Worm (Caenorhabditis elegans) whole organism, young adult: Measurements from ENCODE around the gene ZK809.5.

Experiments used
- B0035.1 ChIP-seq: sonication (generic microtip); optimal IDR thresholded peaks from 2 replicates; lab custom pipeline; 2016; ENCODE audit warnings: missing genetic modification characterization, mild to moderate bottlenecking, missing compliant biosample characterization, missing genotype, missing genetic modification reagents
- C17E4.6 ChIP-seq: fragments of 200-800 bp; sonication (Bioruptor generic); IDR thresholded peaks from 2 replicates; pipeline ENCODE4 v1.3.6; 2022; ENCODE audit warnings: missing genetic modification reagents, missing genetic modification characterization, missing compliant biosample characterization
- F10E7.11 ChIP-seq: sonication (generic microtip); optimal IDR thresholded peaks from 2 replicates; lab custom pipeline; 2017; ENCODE audit warnings: mild to moderate bottlenecking, missing genetic modification characterization, moderate library complexity, missing compliant biosample characterization
- F23B12.7 ChIP-seq: sonication (generic microtip); optimal IDR thresholded peaks from 2 replicates; lab custom pipeline; 2017; ENCODE audit warnings: missing genetic modification characterization, mild to moderate bottlenecking, missing compliant biosample characterization, antibody characterized with exemption, moderate library complexity; ENCODE audit not compliant: insufficient read depth
- F49E8.2 ChIP-seq: sonication (generic microtip); optimal IDR thresholded peaks from 3 replicates; lab custom pipeline; 2017; ENCODE audit warnings: missing genetic modification characterization, mild to moderate bottlenecking, missing compliant biosample characterization, antibody characterized with exemption, moderate library complexity; ENCODE audit not compliant: insufficient read depth
- F52B5.7 ChIP-seq: sonication (generic microtip); optimal IDR thresholded peaks from 2 replicates; lab custom pipeline; 2016; ENCODE audit warnings: mild to moderate bottlenecking, missing genetic modification characterization, missing compliant biosample characterization
- F57A8.1 ChIP-seq: fragments of 200-800 bp; sonication (Bioruptor generic); optimal IDR thresholded peaks from 2 replicates; lab custom pipeline; 2018; ENCODE audit warnings: mild to moderate bottlenecking, missing genetic modification characterization, moderate library complexity, missing compliant biosample characterization
- K12H6.12 ChIP-seq: fragments of 200-800 bp; sonication (Bioruptor generic); optimal IDR thresholded peaks from 2 replicates; lab custom pipeline; 2018; ENCODE audit warnings: mild to moderate bottlenecking, missing genetic modification characterization, missing compliant biosample characterization
- T07F8.4 ChIP-seq: sonication (generic microtip); optimal IDR thresholded peaks from 2 replicates; lab custom pipeline; 2016; ENCODE audit warnings: mild to moderate bottlenecking, missing genetic modification characterization, moderate library complexity, missing compliant biosample characterization
- Y53F4B.3 ChIP-seq: fragments of 200-800 bp; sonication (Bioruptor generic); IDR thresholded peaks from 2 replicates; pipeline ENCODE4 v1.3.6; 2022; ENCODE audit warnings: missing genetic modification reagents, missing genetic modification characterization, missing compliant biosample characterization
- Y56A3A.18 ChIP-seq: fragments of 200-800 bp; sonication (Bioruptor generic); IDR thresholded peaks from 2 replicates; pipeline ENCODE4 v1.3.6; 2022; ENCODE audit warnings: missing genetic modification reagents, missing genetic modification characterization, missing compliant biosample characterization
- Y67H2A.10 ChIP-seq: fragments of 200-800 bp; sonication (Bioruptor generic); conservative IDR thresholded peaks from 2 replicates; pipeline ENCODE4 v1.3.6; 2022; ENCODE audit warnings: missing genetic modification reagents, missing genetic modification characterization, missing compliant biosample characterization
- aptf-2 ChIP-seq: fragments of 200-800 bp; sonication (Bioruptor generic); conservative IDR thresholded peaks from 2 replicates; pipeline ENCODE4 v1.3.6; 2022; ENCODE audit warnings: missing genetic modification reagents, missing genetic modification characterization, missing compliant biosample characterization
- aptf-3 ChIP-seq: fragments of 200-800 bp; sonication (Bioruptor generic); IDR thresholded peaks from 2 replicates; pipeline ENCODE4 v1.3.6; 2022; ENCODE audit warnings: missing genetic modification characterization, missing compliant biosample characterization
- atf-7 ChIP-seq: sonication (generic microtip); optimal IDR thresholded peaks from 2 replicates; lab custom pipeline; 2017; ENCODE audit warnings: mild to moderate bottlenecking, missing genetic modification characterization, missing compliant biosample characterization
- attf-3 ChIP-seq: fragments of 200-800 bp; sonication (Bioruptor generic); conservative IDR thresholded peaks from 2 replicates; pipeline ENCODE4 v1.3.6; 2022; ENCODE audit warnings: missing genetic modification reagents, missing genetic modification characterization, missing compliant biosample characterization
- attf-5 ChIP-seq: fragments of 200-800 bp; sonication (Bioruptor generic); optimal IDR thresholded peaks from 2 replicates; lab custom pipeline; 2018; ENCODE audit warnings: mild to moderate bottlenecking, missing genetic modification characterization, missing compliant biosample characterization
- attf-6 ChIP-seq: fragments of 200-800 bp; sonication (Bioruptor generic); IDR thresholded peaks from 2 replicates; pipeline ENCODE4 v1.3.6; 2022; ENCODE audit warnings: missing genetic modification reagents, missing genetic modification characterization, missing compliant biosample characterization
- cebp-2 ChIP-seq: fragments of 200-800 bp; sonication (Bioruptor generic); IDR thresholded peaks from 2 replicates; pipeline ENCODE4 v1.3.6; 2022; ENCODE audit warnings: missing genetic modification characterization, missing compliant biosample characterization
- ceh-100 ChIP-seq: fragments of 200-800 bp; sonication (Bioruptor generic); IDR thresholded peaks from 2 replicates; pipeline ENCODE4 v1.3.6; 2022; ENCODE audit warnings: missing genetic modification reagents, missing genetic modification characterization, missing compliant biosample characterization
- ceh-79 ChIP-seq: sonication (generic microtip); optimal IDR thresholded peaks from 2 replicates; lab custom pipeline; 2017; ENCODE audit warnings: mild to moderate bottlenecking, missing genetic modification characterization, missing compliant biosample characterization
- chd-7 ChIP-seq: sonication (generic microtip); optimal IDR thresholded peaks from 2 replicates; lab custom pipeline; 2016; ENCODE audit warnings: mild to moderate bottlenecking, missing genetic modification characterization, moderate library complexity, missing compliant biosample characterization
- dpff-1 ChIP-seq: sonication (generic microtip); optimal IDR thresholded peaks from 2 replicates; lab custom pipeline; 2017; ENCODE audit warnings: mild to moderate bottlenecking, missing genetic modification characterization, missing compliant biosample characterization
- ets-4 ChIP-seq: fragments of 200-800 bp; sonication (Bioruptor generic); optimal IDR thresholded peaks from 2 replicates; lab custom pipeline; 2018; ENCODE audit warnings: mild to moderate bottlenecking, missing genetic modification characterization, missing compliant biosample characterization
- him-1 ChIP-seq: sonication (generic microtip); optimal IDR thresholded peaks from 2 replicates; lab custom pipeline; 2016; ENCODE audit warnings: missing genotype, missing genetic modification reagents, missing genetic modification characterization, missing compliant biosample characterization
- hsf-1 ChIP-seq: fragments of 200-800 bp; sonication (Bioruptor generic); IDR thresholded peaks from 2 replicates; pipeline ENCODE4 v1.3.6; 2022; ENCODE audit warnings: missing genetic modification reagents, missing genetic modification characterization, missing compliant biosample characterization
- lag-1 ChIP-seq: fragments of 200-800 bp; sonication (Bioruptor generic); IDR thresholded peaks from 2 replicates; pipeline ENCODE4 v1.3.6; 2022; ENCODE audit warnings: missing genetic modification reagents, missing genetic modification characterization, missing compliant biosample characterization
- let-526 ChIP-seq: fragments of 200-800 bp; sonication (Bioruptor generic); IDR thresholded peaks from 2 replicates; pipeline ENCODE4 v1.3.6; 2022; ENCODE audit warnings: missing genetic modification reagents, missing genetic modification characterization, missing compliant biosample characterization
- lin-54 ChIP-seq: fragments of 200-800 bp; sonication (Bioruptor generic); optimal IDR thresholded peaks from 2 replicates; lab custom pipeline; 2018; ENCODE audit warnings: mild to moderate bottlenecking, missing genetic modification characterization, missing compliant biosample characterization
- lsl-1 ChIP-seq: fragments of 200-800 bp; sonication (Bioruptor generic); optimal IDR thresholded peaks from 2 replicates; lab custom pipeline; 2018; ENCODE audit warnings: mild to moderate bottlenecking, missing genetic modification characterization, moderate library complexity, missing compliant biosample characterization
- lsy-27 ChIP-seq: sonication (generic microtip); optimal IDR thresholded peaks from 2 replicates; lab custom pipeline; 2017; ENCODE audit warnings: missing genetic modification characterization, mild to moderate bottlenecking, missing compliant biosample characterization, antibody characterized with exemption, missing genotype, borderline replicate concordance; ENCODE audit not compliant: insufficient read depth
- madf-10 ChIP-seq: sonication (generic microtip); optimal IDR thresholded peaks from 2 replicates; lab custom pipeline; 2016; ENCODE audit warnings: mild to moderate bottlenecking, missing genetic modification characterization, missing compliant biosample characterization
- madf-6 ChIP-seq: fragments of 200-800 bp; sonication (Bioruptor generic); IDR thresholded peaks from 2 replicates; pipeline ENCODE4 v1.3.6; 2022; ENCODE audit warnings: missing genetic modification reagents, missing genetic modification characterization, missing compliant biosample characterization
- mes-4 ChIP-seq: sonication (generic microtip); optimal IDR thresholded peaks from 2 replicates; lab custom pipeline; 2016; ENCODE audit warnings: missing genotype, missing genetic modification characterization, missing compliant biosample characterization
- nfyb-1 ChIP-seq: fragments of 200-800 bp; sonication (Bioruptor generic); IDR thresholded peaks from 2 replicates; pipeline ENCODE4 v1.3.6; 2022; ENCODE audit warnings: missing genetic modification reagents, missing genetic modification characterization, missing compliant biosample characterization
- nhr-120 ChIP-seq: fragments of 200-800 bp; sonication (Bioruptor generic); IDR thresholded peaks from 2 replicates; pipeline ENCODE4 v1.3.6; 2022; ENCODE audit warnings: missing genetic modification characterization, missing compliant biosample characterization
- pbrm-1 ChIP-seq: fragments of 200-800 bp; sonication (Bioruptor generic); IDR thresholded peaks from 2 replicates; pipeline ENCODE4 v1.3.6; 2022; ENCODE audit warnings: missing genetic modification reagents, missing genetic modification characterization, missing compliant biosample characterization
- rcor-1 ChIP-seq: fragments of 200-800 bp; sonication (Bioruptor generic); IDR thresholded peaks from 2 replicates; pipeline ENCODE4 v1.3.6; 2022; ENCODE audit warnings: missing genetic modification reagents, missing genetic modification characterization, missing compliant biosample characterization
- tbx-9 ChIP-seq: sonication (generic microtip); optimal IDR thresholded peaks from 2 replicates; lab custom pipeline; 2016; ENCODE audit warnings: borderline replicate concordance, missing genetic modification characterization, inconsistent platforms, missing compliant biosample characterization
- xnd-1 ChIP-seq: sonication (generic microtip); optimal IDR thresholded peaks from 2 replicates; lab custom pipeline; 2016; ENCODE audit warnings: missing genotype, missing genetic modification reagents, missing genetic modification characterization, missing compliant biosample characterization
- ztf-18 ChIP-seq: sonication (generic microtip); optimal IDR thresholded peaks from 2 replicates; lab custom pipeline; 2016; ENCODE audit warnings: missing genotype, mild to moderate bottlenecking, missing genetic modification characterization, missing compliant biosample characterization
- ztf-25 ChIP-seq: fragments of 200-800 bp; sonication (Bioruptor generic); IDR thresholded peaks from 2 replicates; pipeline ENCODE4 v1.3.6; 2022; ENCODE audit warnings: missing genetic modification reagents, missing genetic modification characterization, missing compliant biosample characterization
- ztf-28 ChIP-seq: fragments of 200-800 bp; sonication (Bioruptor generic); IDR thresholded peaks from 2 replicates; pipeline ENCODE4 v1.3.6; 2022; ENCODE audit warnings: missing genetic modification reagents, missing genetic modification characterization, missing compliant biosample characterization

ZK809.5 gene

DNA sequence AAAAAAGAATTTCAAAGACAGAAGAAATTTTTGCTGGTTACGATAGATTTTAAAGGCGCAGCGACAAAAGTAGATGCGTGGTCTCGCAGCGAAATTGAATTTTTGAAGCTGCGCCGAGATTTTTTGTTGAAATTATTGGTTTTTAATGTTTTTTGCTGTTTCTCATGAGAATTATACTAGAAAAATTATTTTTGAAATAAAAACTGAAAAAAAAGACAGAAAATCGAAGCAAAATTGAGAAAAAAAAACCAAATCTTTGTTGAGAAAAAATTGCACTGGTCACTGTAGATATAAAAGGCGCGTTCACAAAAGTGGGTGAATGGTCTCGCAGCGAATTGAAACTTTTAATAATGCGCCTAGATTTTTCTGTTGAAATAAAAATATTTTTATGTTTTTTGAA is 39.1 kb downstream of the ZK809.5 start (continued):
- TF ChIP-seq attf-3 (GFP tag; lab: Robert Waterston, UW): no peak
- no peak for TF ChIP-seq F23B12.7
- no peak for TF ChIP-seq ceh-100 (GFP tag; lab: Robert Waterston, UW)
- peak; percentile 54 for TF ChIP-seq F49E8.2 (tag; lab: Kevin White, UChicago)
- no peak for TF ChIP-seq rcor-1 (GFP tag; lab: Robert Waterston, UW)
- TF ChIP-seq cebp-2 (GFP tag; lab: Robert Waterston, UW): no peak
- TF ChIP-seq pbrm-1 (GFP tag; lab: Robert Waterston, UW): peak; percentile 48; the same call in 1 of the 2 replicates
- TF ChIP-seq ets-4 (GFP tag; lab: Kevin White, UChicago): no peak
- no peak for TF ChIP-seq Y53F4B.3 (GFP tag; lab: Robert Waterston, UW)
- no peak for TF ChIP-seq hsf-1 (GFP tag; lab: Robert Waterston, UW)
- TF ChIP-seq let-526 (GFP tag; lab: Robert Waterston, UW): no peak
- TF ChIP-seq him-1 (tag; lab: Kevin White, UChicago): peak; percentile 76
- TF ChIP-seq lag-1 (GFP tag; lab: Robert Waterston, UW): no peak
- TF ChIP-seq madf-6 (GFP tag; lab: Robert Waterston, UW): peak; percentile 95
- TF ChIP-seq madf-10: no peak
- no peak for TF ChIP-seq aptf-2
- no peak for TF ChIP-seq C17E4.6 (GFP tag; lab: Robert Waterston, UW)
- no peak for TF ChIP-seq dpff-1 (tag; lab: Kevin White, UChicago)
- no peak for TF ChIP-seq tbx-9 (tag; lab: Kevin White, UChicago)
- peak; percentile 97 for TF ChIP-seq xnd-1
- no peak for TF ChIP-seq ztf-18 (tag; lab: Kevin White, UChicago)
- no peak for TF ChIP-seq lsy-27
- no peak for TF ChIP-seq nfyb-1 (GFP tag; lab: Robert Waterston, UW)
- TF ChIP-seq ztf-25 (GFP tag; lab: Robert Waterston, UW): no peak
- no peak for TF ChIP-seq Y67H2A.10 (GFP tag; lab: Robert Waterston, UW)
- TF ChIP-seq mes-4 (tag; lab: Kevin White, UChicago): no peak
- TF ChIP-seq ceh-79 (tag; lab: Kevin White, UChicago): no peak
- no peak for TF ChIP-seq K12H6.12 (tag; lab: Kevin White, UChicago)
- TF ChIP-seq aptf-3: no peak
- TF ChIP-seq chd-7 (tag; lab: Kevin White, UChicago): no peak
- TF ChIP-seq attf-6 (GFP tag; lab: Robert Waterston, UW): no peak
- no peak for TF ChIP-seq B0035.1 (tag; lab: Kevin White, UChicago)

DNA sequence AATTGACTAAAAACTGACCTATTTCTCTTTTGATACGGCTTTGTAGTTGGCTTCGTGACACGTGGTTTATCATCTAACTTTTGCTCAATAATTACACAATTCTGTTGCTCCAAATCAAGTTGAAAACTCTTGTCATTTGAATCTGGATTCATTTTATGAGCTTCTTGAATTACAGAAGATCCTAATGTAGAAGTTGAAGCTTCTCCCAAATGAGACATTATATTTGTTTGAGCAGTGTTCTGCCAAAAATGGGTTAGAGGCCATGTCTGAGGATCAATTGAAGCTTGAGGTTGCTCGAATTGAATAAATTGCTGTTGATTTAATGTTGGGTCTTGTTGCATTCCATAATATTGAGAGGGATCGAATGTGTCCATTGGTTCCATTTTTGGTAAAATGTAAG is 41.0 kb downstream of the ZK809.5 start:
- TF ChIP-seq F10E7.11: no peak
- TF ChIP-seq lsl-1 (GFP tag; lab: Kevin White, UChicago): no peak
- no peak for TF ChIP-seq attf-5 (GFP tag; lab: Kevin White, UChicago)
- TF ChIP-seq atf-7: no peak
- TF ChIP-seq attf-6 (GFP tag; lab: Robert Waterston, UW): no peak
- TF ChIP-seq Y56A3A.18 (GFP tag; lab: Robert Waterston, UW): no peak
- no peak for TF ChIP-seq F57A8.1
- no peak for TF ChIP-seq B0035.1 (tag; lab: Kevin White, UChicago)
- no peak for TF ChIP-seq lin-54
- no peak for TF ChIP-seq nhr-120 (GFP tag; lab: Robert Waterston, UW)
- TF ChIP-seq tbx-9 (tag; lab: Kevin White, UChicago): no peak
- no peak for TF ChIP-seq ztf-28 (GFP tag; lab: Robert Waterston, UW)
- TF ChIP-seq F52B5.7 (tag; lab: Kevin White, UChicago): no peak
- TF ChIP-seq T07F8.4 (tag; lab: Kevin White, UChicago): no peak
